Fruit fly (Drosophila melanogaster): ENCODE measurements around the gene VhaAC39-2.

VhaAC39-2 gene

DNA sequence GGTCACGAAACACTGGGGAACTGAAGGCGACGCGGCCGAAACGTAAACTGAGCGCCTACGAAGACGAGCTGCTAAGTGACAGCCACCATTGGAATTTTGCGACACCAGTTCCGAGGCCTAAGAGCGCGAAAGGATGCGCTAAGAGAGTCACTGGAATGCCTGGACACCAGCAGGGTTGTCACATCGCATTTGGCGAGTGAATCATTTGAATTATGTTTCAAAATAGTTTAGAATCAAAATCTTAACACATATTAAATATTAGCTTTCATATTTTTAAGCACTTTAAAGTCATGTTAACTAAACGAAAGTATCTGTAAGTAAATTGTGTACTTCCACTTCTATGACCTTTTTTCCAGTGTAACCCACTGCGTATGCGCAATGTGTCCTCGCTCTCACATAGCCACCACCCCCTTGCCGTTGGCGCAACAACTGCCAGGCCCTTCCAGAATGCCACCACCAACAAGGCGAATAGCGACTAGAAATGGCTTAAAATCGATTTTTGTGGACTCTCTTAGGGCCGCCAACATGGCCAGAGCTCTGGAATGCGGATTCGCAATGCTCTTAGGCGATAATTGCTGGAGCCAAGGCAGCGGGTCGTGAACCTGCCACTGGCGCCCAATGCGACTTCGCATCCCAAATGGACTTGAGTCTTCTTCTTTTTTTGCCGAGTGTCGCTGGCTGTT lies 46.3 kb downstream of the VhaAC39-2 start, which contains the start of gene Cow (continued):
- peak; percentile 50; the same call in 1 of the 2 replicates for TF ChIP-seq E2f2 (GFP tag; IDR thresholded peaks at IDR 0.05)
- TF ChIP-seq CG10959 (GFP tag; IDR thresholded peaks at IDR 0.05) = no peak
- TF ChIP-seq unpg (GFP tag; optimal IDR thresholded peaks at IDR 0.05) = peak; percentile 50
- TF ChIP-seq CG42726 (GFP tag; IDR thresholded peaks at IDR 0.05; ENCODE audit: partially characterized antibody) = no peak
- peak; percentile 48; the same call in 1 of the 3 replicates for TF ChIP-seq CG14050 (GFP tag; IDR thresholded peaks at IDR 0.05)
- no peak for TF ChIP-seq CG1602 (GFP tag; optimal IDR thresholded peaks at IDR 0.05)
- peak; percentile 43 to 48 for TF ChIP-seq Pdp1 (GFP tag; optimal IDR thresholded peaks at IDR 0.05)
- TF ChIP-seq CG4360 (GFP tag; IDR thresholded peaks at IDR 0.05) = no peak
- TF ChIP-seq CG8290 (GFP tag; optimal IDR thresholded peaks at IDR 0.05) = no peak
- peak in 1 of 2 experiments; percentile 85 for TF ChIP-seq CG8290 (tag; optimal IDR thresholded peaks at IDR 0.05)
- peak; percentile 36 for TF ChIP-seq Max (GFP tag; optimal IDR thresholded peaks at IDR 0.05)
- TF ChIP-seq ash1 (GFP tag; optimal IDR thresholded peaks at IDR 0.05) = no peak
- peak; percentile 77 for TF ChIP-seq Rfx (GFP tag; IDR thresholded peaks at IDR 0.05)
- peak; percentile 53; the same call in 1 of the 2 replicates for TF ChIP-seq CG31224 (GFP tag; IDR thresholded peaks at IDR 0.05)
- no peak for TF ChIP-seq CG7963 (GFP tag; IDR thresholded peaks at IDR 0.05; ENCODE audit: partially characterized antibody)
- no peak for TF ChIP-seq CG2875 (GFP tag; optimal IDR thresholded peaks at IDR 0.05)
- TF ChIP-seq crol (GFP tag; IDR thresholded peaks at IDR 0.05) = peak; percentile 25; the same call in 1 of the 2 replicates
- TF ChIP-seq tap (tag; optimal IDR thresholded peaks at IDR 0.05) = peak; percentile 2
- peak; percentile 36 for TF ChIP-seq Side (GFP tag; optimal IDR thresholded peaks at IDR 0.05)
- TF ChIP-seq CG12942 (GFP tag; optimal IDR thresholded peaks at IDR 0.05) = peak; percentile 28
- peak; percentile 63 for TF ChIP-seq Taf1 (GFP tag; IDR thresholded peaks at IDR 0.05)
- no peak for TF ChIP-seq hb (GFP tag; IDR thresholded peaks at IDR 0.05; ENCODE audit: partially characterized antibody)
- peak; percentile 46 to 50 for TF ChIP-seq dpn (GFP tag; optimal IDR thresholded peaks at IDR 0.05)
- TF ChIP-seq Lpt (GFP tag; optimal IDR thresholded peaks at IDR 0.05) = no peak
- peak; percentile 77 for TF ChIP-seq vvl (GFP tag; IDR thresholded peaks at IDR 0.05)
- TF ChIP-seq sens (GFP tag) = peak; percentile 89
- no peak for TF ChIP-seq en (GFP tag; optimal IDR thresholded peaks at IDR 0.05)
- TF ChIP-seq insv (GFP tag; optimal IDR thresholded peaks at IDR 0.05) = no peak
- no peak for TF ChIP-seq amos (GFP tag; IDR thresholded peaks at IDR 0.05; ENCODE audit: partially characterized antibody)
- peak; percentile 41 for TF ChIP-seq CG16863 (GFP tag; optimal IDR thresholded peaks at IDR 0.05)
- TF ChIP-seq CG3281 (GFP tag; optimal IDR thresholded peaks at IDR 0.05) = peak; percentile 74
- TF ChIP-seq ato (GFP tag; IDR thresholded peaks at IDR 0.05; ENCODE audit: partially characterized antibody) = no peak
- TF ChIP-seq Nf-YC (tag; optimal IDR thresholded peaks at IDR 0.05) = peak; percentile 24
- TF ChIP-seq CG4328 (GFP tag; optimal IDR thresholded peaks at IDR 0.05) = no peak
- no peak for TF ChIP-seq run (tag; optimal IDR thresholded peaks at IDR 0.05)
- TF ChIP-seq CG3838 (GFP tag; optimal IDR thresholded peaks at IDR 0.05) = no peak
- TF ChIP-seq Lhr (GFP tag; optimal IDR thresholded peaks at IDR 0.05) = no peak
- TF ChIP-seq emc (GFP tag; optimal IDR thresholded peaks at IDR 0.05) = no peak
- peak; percentile 21 for TF ChIP-seq exex (tag; optimal IDR thresholded peaks at IDR 0.05)
- no peak for TF ChIP-seq dimm (GFP tag; IDR thresholded peaks at IDR 0.05)
- TF ChIP-seq CG1603 (tag; optimal IDR thresholded peaks at IDR 0.05) = peak; percentile 69
- peak; percentile 59 for TF ChIP-seq Dek (tag; optimal IDR thresholded peaks at IDR 0.05)
- TF ChIP-seq CG30020 (tag; optimal IDR thresholded peaks at IDR 0.05) = no peak
- peak; percentile 7 for TF ChIP-seq CG9437 (GFP tag; optimal IDR thresholded peaks at IDR 0.05)
- TF ChIP-seq maf-S (GFP tag; optimal IDR thresholded peaks at IDR 0.05) = no peak
- no peak for TF ChIP-seq CG10431 (GFP tag; optimal IDR thresholded peaks at IDR 0.05)
- no peak for TF ChIP-seq Opbp (GFP tag; IDR thresholded peaks at IDR 0.05; ENCODE audit: partially characterized antibody)
- TF ChIP-seq CG9727 (GFP tag; optimal IDR thresholded peaks at IDR 0.05) = peak; percentile 60
- TF ChIP-seq CHES-1-like (GFP tag; optimal IDR thresholded peaks at IDR 0.05) = peak; percentile 48
- TF ChIP-seq Ets65A (GFP tag) = peak; percentile 92

Data from whole organism, embryonic.